Worm (Caenorhabditis elegans) whole organism, early embryonic: ENCODE results near the gene cest-30.

Experiments
- F13C5.2 ChIP-seq: sonication (generic microtip); optimal IDR thresholded peaks from 2 replicates; lab custom pipeline; 2017; ENCODE audit warnings: mild to moderate bottlenecking, missing genetic modification characterization, inconsistent platforms, missing compliant biosample characterization
- ama-1 ChIP-seq: fragments of 150-350 bp; optimal IDR thresholded peaks from 2 replicates; lab custom pipeline; 2014
- flt-1 ChIP-seq: fragments of 200-800 bp; sonication (Bioruptor generic); IDR thresholded peaks from 2 replicates; pipeline ENCODE4 v1.3.6; 2022; ENCODE audit warnings: missing genetic modification characterization, missing compliant biosample characterization
- hnd-1 ChIP-seq: sonication (generic microtip); optimal IDR thresholded peaks from 2 replicates; lab custom pipeline; 2016; ENCODE audit warnings: missing genetic modification characterization, missing compliant biosample characterization
- tbx-11 ChIP-seq: fragments of 200-800 bp; sonication (Bioruptor generic); IDR thresholded peaks from 2 replicates; pipeline ENCODE4 v1.3.6; 2022; ENCODE audit warnings: missing genetic modification characterization, missing compliant biosample characterization

DNA sequence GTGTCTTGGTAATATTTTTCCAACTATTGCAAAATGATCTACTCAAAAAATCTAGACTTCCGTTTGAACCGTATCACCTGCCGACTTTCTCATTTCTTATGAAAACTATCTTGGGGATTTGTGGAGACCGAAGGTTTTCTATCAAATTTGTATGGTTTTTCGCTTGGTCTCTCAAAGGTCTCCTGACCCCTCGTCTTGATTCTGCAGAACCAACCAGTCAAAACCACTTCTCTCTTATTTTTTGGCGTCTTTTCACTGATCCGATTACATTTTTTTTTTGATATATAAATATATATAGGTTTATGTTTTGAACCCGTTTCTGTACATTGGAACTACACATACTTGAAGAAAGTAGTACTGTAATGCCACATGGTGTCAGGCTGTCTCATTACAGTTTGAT is 37.2 kb downstream of the cest-30 start:
- no peak for TF ChIP-seq tbx-11 (GFP tag; lab: Robert Waterston, UW)
- TF ChIP-seq ama-1, result no peak
- TF ChIP-seq flt-1 (GFP tag; lab: Robert Waterston, UW), result no peak
- no peak for TF ChIP-seq F13C5.2
- TF ChIP-seq hnd-1, result no peak
